Fruit fly (Drosophila melanogaster) whole organism, embryonic: ENCODE results near the gene CG33796.

ENCODE experiments used
- CG2120 ChIP-seq: fragments of 200-800 bp; sonication (Bioruptor generic); optimal IDR thresholded peaks from 3 replicates; lab custom pipeline; 2016; ENCODE audit warnings: missing biosample characterization, missing genetic modification characterization
- CG7963 ChIP-seq: fragments of 200-800 bp; sonication (Bioruptor generic); IDR thresholded peaks from 3 replicates; pipeline ENCODE4 v1.3.6; 2022; ENCODE audit warnings: missing biosample characterization, missing genetic modification characterization; ENCODE audit not compliant: partially characterized antibody
- Dll ChIP-seq: fragments of 200-800 bp; sonication (Bioruptor generic); IDR thresholded peaks from 4 replicates; pipeline ENCODE4 v1.3.6; 2022; ENCODE audit warnings: missing biosample characterization, missing genetic modification characterization; ENCODE audit not compliant: partially characterized antibody
- Sin3A ChIP-seq: fragments of >200 bp; optimal IDR thresholded peaks from 2 replicates; lab custom pipeline; 2018
- ash1 ChIP-seq: fragments of 200-800 bp; sonication (Bioruptor generic); optimal IDR thresholded peaks from 2 replicates; lab custom pipeline; 2018; ENCODE audit warnings: missing biosample characterization, mild to moderate bottlenecking, missing genetic modification characterization
- esg ChIP-seq: fragments of 200-800 bp; sonication (Bioruptor generic); conservative IDR thresholded peaks from 2 replicates; pipeline ENCODE4 v1.3.6; 2022; ENCODE audit warnings: missing biosample characterization, missing genetic modification characterization
- fd64A ChIP-seq: fragments of 200-800 bp; sonication (Bioruptor generic); optimal IDR thresholded peaks from 3 replicates; lab custom pipeline; 2018; ENCODE audit warnings: missing biosample characterization, mild to moderate bottlenecking, missing genetic modification characterization
- onecut ChIP-seq: fragments of 200-800 bp; sonication (Bioruptor generic); IDR thresholded peaks from 2 replicates; pipeline ENCODE4 v1.3.6; 2022; ENCODE audit warnings: missing biosample characterization, missing genetic modification characterization
- shn ChIP-seq: fragments of 200-800 bp; sonication (Bioruptor generic); optimal IDR thresholded peaks from 3 replicates; lab custom pipeline; 2016; ENCODE audit warnings: missing biosample characterization, missing genetic modification characterization
- so ChIP-seq: fragments of 200-800 bp; sonication (Bioruptor generic); IDR thresholded peaks from 3 replicates; pipeline ENCODE4 v1.3.6; 2022; ENCODE audit warnings: missing biosample characterization, missing genetic modification characterization
- ttk ChIP-seq: fragments of 200-800 bp; sonication (Bioruptor generic); IDR thresholded peaks from 2 replicates; pipeline ENCODE4 v2.1.2; 2022; ENCODE audit warnings: missing biosample characterization, missing genetic modification characterization

DNA sequence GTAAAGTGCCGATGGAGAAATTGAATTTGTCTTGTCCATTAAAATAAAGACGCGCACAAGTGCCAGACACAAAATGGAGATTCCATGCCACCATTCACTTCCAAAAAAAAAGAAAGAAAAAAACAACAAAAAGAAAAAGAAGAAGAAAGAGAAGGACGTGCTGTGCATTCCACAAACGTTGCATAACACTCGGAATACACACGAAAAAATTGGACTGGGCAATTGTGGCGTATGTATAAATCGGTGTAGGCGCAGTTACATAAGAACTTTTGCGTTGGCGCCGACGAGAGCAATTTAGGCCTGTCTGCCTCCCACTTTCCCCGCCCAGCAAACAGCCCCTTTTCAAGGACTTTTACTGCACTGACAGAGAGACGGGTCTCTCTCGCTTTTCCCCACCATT, 22.6 kb downstream of the CG33796 start:
- TF ChIP-seq esg (GFP tag; lab: Robert Waterston, UW) = no peak
- no peak for TF ChIP-seq CG7963 (GFP tag; lab: Robert Waterston, UW)
- TF ChIP-seq so = no peak
- no peak for TF ChIP-seq CG2120 (GFP tag; lab: Kevin White, UChicago)
- no peak for TF ChIP-seq shn
- TF ChIP-seq ash1 = no peak
- no peak for TF ChIP-seq Sin3A
- TF ChIP-seq ttk = no peak
- TF ChIP-seq Dll (GFP tag; lab: Robert Waterston, UW) = no peak
- no peak for TF ChIP-seq fd64A (GFP tag; lab: Kevin White, UChicago)
- TF ChIP-seq onecut (GFP tag; lab: Robert Waterston, UW) = no peak
